Worm (Caenorhabditis elegans) whole organism, L4/young adult: ENCODE results near the gene pals-16.

Experiments
- W03F9.2 ChIP-seq: fragments of 150-350 bp; optimal IDR thresholded peaks from 2 replicates; lab custom pipeline; 2014; ENCODE audit warnings: missing biosample characterization, missing genetic modification characterization
- dao-5 ChIP-seq: sonication (generic microtip); optimal IDR thresholded peaks from 2 replicates; lab custom pipeline; 2016; ENCODE audit warnings: missing genotype, missing genetic modification characterization, moderate library complexity, missing compliant biosample characterization
- him-1 ChIP-seq: sonication (generic microtip); optimal IDR thresholded peaks from 2 replicates; lab custom pipeline; 2016; ENCODE audit warnings: missing genotype, missing genetic modification reagents, missing genetic modification characterization, missing compliant biosample characterization

- TF ChIP-seq dao-5, result no peak
- TF ChIP-seq him-1 (tag; lab: Kevin White, UChicago), result no peak
- TF ChIP-seq W03F9.2 (tag; lab: Kevin White, UChicago), result no peak
Measured at ce11 chrIII:1383483-1383882, 16.3 kb upstream of the pals-16 start.
